Worm (Caenorhabditis elegans): ENCODE measurements around the gene Y41G9A.5.

- TF ChIP-seq blmp-1 (tag; optimal IDR thresholded peaks at IDR 0.05) (no peak), ham-2 (GFP tag; optimal IDR thresholded peaks at IDR 0.05) (no peak), nhr-76 (tag; optimal IDR thresholded peaks at IDR 0.05) (no peak), flh-1 (GFP tag; optimal IDR thresholded peaks at IDR 0.05) (no peak), sem-2 (GFP tag; optimal IDR thresholded peaks at IDR 0.05) (no peak), nhr-2 (tag; optimal IDR thresholded peaks at IDR 0.05) (no peak)
Observed at ce11 chrX:2981715-2982114, 35.2 kb downstream of the Y41G9A.5 start, which contains the start of gene nspg-5.

All from whole organism, mixed stage, embryonic.